Worm (Caenorhabditis elegans) whole organism, L4 larva: ENCODE results near the gene W02A2.8.

Experiments
- D1046.2 ChIP-seq: fragments of 200-800 bp; sonication (Bioruptor generic); IDR thresholded peaks from 2 replicates; pipeline ENCODE4 v1.3.6; 2022; ENCODE audit warnings: missing genetic modification characterization, missing compliant biosample characterization
- F10B5.3 ChIP-seq: sonication (generic microtip); optimal IDR thresholded peaks from 2 replicates; lab custom pipeline; 2016; ENCODE audit warnings: mild to moderate bottlenecking, missing genetic modification characterization, missing compliant biosample characterization
- F37D6.2 ChIP-seq: sonication (generic microtip); optimal IDR thresholded peaks from 2 replicates; lab custom pipeline; 2016; ENCODE audit warnings: mild to moderate bottlenecking, missing genetic modification characterization, missing compliant biosample characterization
- F44E2.7 ChIP-seq: fragments of 200-800 bp; sonication (Bioruptor generic); IDR thresholded peaks from 2 replicates; pipeline ENCODE4 v2.1.2; 2022; ENCODE audit warnings: missing genetic modification characterization, missing compliant biosample characterization
- R02D3.7 ChIP-seq: fragments of 150-350 bp; sonication (generic microtip); optimal IDR thresholded peaks from 3 replicates; lab custom pipeline; 2014; ENCODE audit warnings: missing biosample characterization, missing genetic modification characterization
- Y75B8A.6 ChIP-seq: fragments of 200-800 bp; sonication (Bioruptor generic); IDR thresholded peaks from 2 replicates; pipeline ENCODE4 v1.3.6; 2022; ENCODE audit warnings: missing genetic modification reagents, missing genetic modification characterization, missing compliant biosample characterization
- ZK337.2 ChIP-seq: fragments of 200-800 bp; sonication (Bioruptor generic); IDR thresholded peaks from 2 replicates; pipeline ENCODE4 v1.3.6; 2022; ENCODE audit warnings: missing genetic modification reagents, missing genetic modification characterization, missing compliant biosample characterization
- aha-1 ChIP-seq: fragments of 150-350 bp; peaks from one replicate; lab custom pipeline; 2014; ENCODE audit warnings: missing biosample characterization, missing genetic modification characterization
- attf-4 ChIP-seq: sonication (generic microtip); optimal IDR thresholded peaks from 3 replicates; lab custom pipeline; 2017; ENCODE audit warnings: missing biosample characterization, missing genetic modification characterization
- cey-2 ChIP-seq: sonication (generic microtip); optimal IDR thresholded peaks from 3 replicates; lab custom pipeline; 2017; ENCODE audit warnings: missing genetic modification characterization, mild to moderate bottlenecking, missing compliant biosample characterization, antibody characterized with exemption, borderline replicate concordance; ENCODE audit not compliant: insufficient read depth
- ctbp-1 ChIP-seq: fragments of 200-800 bp; sonication (Bioruptor generic); IDR thresholded peaks from 2 replicates; pipeline ENCODE4 v1.3.6; 2022; ENCODE audit warnings: missing genetic modification reagents, missing genetic modification characterization, missing compliant biosample characterization
- daf-16 ChIP-seq, 3 experiments: sonication (generic microtip); optimal IDR thresholded peaks; 2 replicates each; lab custom pipeline; 2016 to 2017; ENCODE audit warnings: missing genetic modification characterization in 3 of 3, missing genetic modification reagents in 3 of 3, mild to moderate bottlenecking in 2 of 3, missing compliant biosample characterization in 2 of 3, missing biosample characterization in 1 of 3, moderate library complexity in 1 of 3
- daf-8 ChIP-seq: fragments of 200-800 bp; sonication (Bioruptor generic); IDR thresholded peaks from 2 replicates; pipeline ENCODE4 v1.3.6; 2022; ENCODE audit warnings: missing genetic modification characterization, missing compliant biosample characterization
- dmd-6 ChIP-seq: fragments of 200-800 bp; sonication (Bioruptor generic); IDR thresholded peaks from 2 replicates; pipeline ENCODE4 v1.3.6; 2022; ENCODE audit warnings: missing genetic modification reagents, missing genetic modification characterization, missing compliant biosample characterization
- dpl-1 ChIP-seq: fragments of 150-350 bp; optimal IDR thresholded peaks from 2 replicates; lab custom pipeline; 2014; ENCODE audit warnings: missing biosample characterization, missing genetic modification reagents, missing genetic modification characterization
- dve-1 ChIP-seq: sonication (generic microtip); optimal IDR thresholded peaks from 2 replicates; lab custom pipeline; 2017; ENCODE audit warnings: antibody characterized with exemption, mild to moderate bottlenecking, missing genetic modification characterization, missing compliant biosample characterization; ENCODE audit not compliant: insufficient read depth
- egl-43 ChIP-seq: fragments of 200-800 bp; sonication (Bioruptor generic); IDR thresholded peaks from 2 replicates; pipeline ENCODE4 v1.3.6; 2022; ENCODE audit warnings: missing genetic modification reagents, missing genetic modification characterization, missing compliant biosample characterization
- fos-1 ChIP-seq: fragments of 150-350 bp; optimal IDR thresholded peaks from 2 replicates; lab custom pipeline; 2014; ENCODE audit warnings: missing biosample characterization, missing genetic modification characterization
- hlh-11 ChIP-seq: fragments of 200-800 bp; sonication (Bioruptor generic); optimal IDR thresholded peaks from 2 replicates; lab custom pipeline; 2018; ENCODE audit warnings: mild to moderate bottlenecking, missing genetic modification characterization, missing compliant biosample characterization
- hlh-30 ChIP-seq: sonication (generic microtip); optimal IDR thresholded peaks from 2 replicates; lab custom pipeline; 2017; ENCODE audit warnings: antibody characterized with exemption, mild to moderate bottlenecking, missing genetic modification characterization, missing compliant biosample characterization; ENCODE audit not compliant: insufficient read depth
- lim-7 ChIP-seq: fragments of 200-800 bp; sonication (Bioruptor generic); IDR thresholded peaks from 2 replicates; pipeline ENCODE4 v1.3.6; 2022; ENCODE audit warnings: missing genetic modification characterization, missing compliant biosample characterization
- lin-15B ChIP-seq: fragments of 150-350 bp; sonication (generic microtip); optimal IDR thresholded peaks from 3 replicates; lab custom pipeline; 2014; ENCODE audit warnings: missing biosample characterization, missing genetic modification characterization
- lin-29 ChIP-seq: fragments of 200-800 bp; sonication (Bioruptor generic); IDR thresholded peaks from 2 replicates; pipeline ENCODE4 v1.3.6; 2022; ENCODE audit warnings: missing genetic modification reagents, missing genetic modification characterization, missing compliant biosample characterization
- lsy-2 ChIP-seq, 2 experiments: fragments of 150-350 bp in 1 of 2; sonication (generic microtip) in 1 of 2; optimal IDR thresholded peaks; 2 replicates each; lab custom pipeline; 2014 to 2017; ENCODE audit warnings: missing biosample characterization in 2 of 2, missing genetic modification characterization in 2 of 2
- madf-5 ChIP-seq, 2 experiments: fragments of 200-800 bp; sonication (Bioruptor generic); IDR thresholded peaks; 2 replicates each; pipeline ENCODE4 v1.3.6; 2022; ENCODE audit warnings: missing compliant biosample characterization in 2 of 2, missing genetic modification characterization in 2 of 2
- mdt-29 ChIP-seq: fragments of 200-800 bp; sonication (Bioruptor generic); IDR thresholded peaks from 2 replicates; pipeline ENCODE4 v1.3.6; 2022; ENCODE audit warnings: missing genetic modification reagents, missing genetic modification characterization, missing compliant biosample characterization
- nhr-111 ChIP-seq: fragments of 200-800 bp; sonication (Bioruptor generic); optimal IDR thresholded peaks from 2 replicates; lab custom pipeline; 2018; ENCODE audit warnings: mild to moderate bottlenecking, missing genetic modification characterization, missing compliant biosample characterization
- nhr-25 ChIP-seq: sonication (generic microtip); optimal IDR thresholded peaks from 2 replicates; lab custom pipeline; 2017; ENCODE audit warnings: missing genetic modification characterization, mild to moderate bottlenecking, missing compliant biosample characterization, antibody characterized with exemption, moderate library complexity, borderline replicate concordance; ENCODE audit not compliant: insufficient read depth
- nhr-28 ChIP-seq: fragments of 150-350 bp; optimal IDR thresholded peaks from 2 replicates; lab custom pipeline; 2014; ENCODE audit warnings: missing biosample characterization, missing genetic modification characterization
- nhr-48 ChIP-seq: sonication (generic microtip); optimal IDR thresholded peaks from 2 replicates; lab custom pipeline; 2016; ENCODE audit warnings: mild to moderate bottlenecking, missing genetic modification characterization, missing compliant biosample characterization
- nhr-6 ChIP-seq: fragments of 150-350 bp; optimal IDR thresholded peaks from 2 replicates; lab custom pipeline; 2014; ENCODE audit warnings: missing biosample characterization, missing genetic modification characterization
- nhr-76 ChIP-seq: fragments of 150-350 bp; optimal IDR thresholded peaks from 2 replicates; lab custom pipeline; 2014; ENCODE audit warnings: missing biosample characterization, missing genetic modification characterization
- nhr-77 ChIP-seq: fragments of 150-350 bp; optimal IDR thresholded peaks from 2 replicates; lab custom pipeline; 2014; ENCODE audit warnings: missing biosample characterization, missing genetic modification characterization
- pha-4 ChIP-seq, 2 experiments: fragments of 150-350 bp in 1 of 2; fragments of 200-800 bp in 1 of 2; sonication (Bioruptor generic) in 1 of 2; IDR thresholded peaks in 1 of 2; optimal IDR thresholded peaks in 1 of 2; 2 replicates each; pipeline versions ENCODE4 v1.3.6 to Lab custom; 2014 to 2022; ENCODE audit warnings: missing genetic modification characterization in 2 of 2, missing genetic modification reagents in 2 of 2, missing biosample characterization in 1 of 2, missing compliant biosample characterization in 1 of 2
- pqm-1 ChIP-seq: sonication (generic microtip); optimal IDR thresholded peaks from 2 replicates; lab custom pipeline; 2017; ENCODE audit warnings: missing biosample characterization, missing genetic modification characterization
- saeg-2 ChIP-seq: fragments of 200-800 bp; sonication (Bioruptor generic); IDR thresholded peaks from 2 replicates; pipeline ENCODE4 v1.3.6; 2022; ENCODE audit warnings: missing genetic modification reagents, missing genetic modification characterization, missing compliant biosample characterization
- skn-1 ChIP-seq: fragments of 150-350 bp; optimal IDR thresholded peaks from 2 replicates; lab custom pipeline; 2014; ENCODE audit warnings: missing biosample characterization, missing genetic modification characterization
- snpc-1.2 ChIP-seq: fragments of 200-800 bp; sonication (Bioruptor generic); IDR thresholded peaks from 2 replicates; pipeline ENCODE4 v1.3.6; 2022; ENCODE audit warnings: missing genetic modification reagents, missing genetic modification characterization, missing compliant biosample characterization
- spr-3 ChIP-seq: fragments of 200-800 bp; sonication (Bioruptor generic); optimal IDR thresholded peaks from 2 replicates; lab custom pipeline; 2018; ENCODE audit warnings: mild to moderate bottlenecking, missing genetic modification characterization, missing compliant biosample characterization
- tag-97 ChIP-seq: fragments of 200-800 bp; sonication (Bioruptor generic); IDR thresholded peaks from 2 replicates; pipeline ENCODE4 v1.3.6; 2022; ENCODE audit warnings: missing genetic modification characterization, missing compliant biosample characterization
- zfp-2 ChIP-seq: sonication (generic microtip); optimal IDR thresholded peaks from 2 replicates; lab custom pipeline; 2016; ENCODE audit warnings: mild to moderate bottlenecking, missing genetic modification characterization, missing compliant biosample characterization
- zfp-3 ChIP-seq: fragments of 200-800 bp; sonication (Bioruptor generic); conservative IDR thresholded peaks from 2 replicates; pipeline ENCODE4 v1.3.6; 2022; ENCODE audit warnings: missing genetic modification reagents, missing genetic modification characterization, missing compliant biosample characterization
- zip-11 ChIP-seq: fragments of 200-800 bp; sonication (Bioruptor generic); IDR thresholded peaks from 2 replicates; pipeline ENCODE4 v1.3.6; 2022; ENCODE audit warnings: missing genetic modification characterization, missing compliant biosample characterization
- ztf-7 ChIP-seq: fragments of 150-350 bp; optimal IDR thresholded peaks from 2 replicates; lab custom pipeline; 2014; ENCODE audit warnings: missing biosample characterization, missing genetic modification characterization

The W02A2.8 gene

ce11 chrIV:13347232-13347715, 11.1 kb downstream of the W02A2.8 start, which contains the start of gene W02A2.9 (continued):
- TF ChIP-seq zip-11 (GFP tag; lab: Robert Waterston, UW), result no peak
- TF ChIP-seq spr-3, result no peak
- no peak for TF ChIP-seq zfp-2 (tag; lab: Kevin White, UChicago)
- TF ChIP-seq F10B5.3 (tag; lab: Kevin White, UChicago), result no peak
- no peak for TF ChIP-seq aha-1 (tag; lab: Kevin White, UChicago)
- TF ChIP-seq attf-4 (tag; lab: Kevin White, UChicago), result no peak
- TF ChIP-seq R02D3.7 (tag; lab: Kevin White, UChicago), result no peak
- TF ChIP-seq zfp-3 (GFP tag; lab: Robert Waterston, UW), result no peak
- TF ChIP-seq F44E2.7 (GFP tag; lab: Robert Waterston, UW), result no peak
- no peak for TF ChIP-seq Y75B8A.6
- TF ChIP-seq madf-5 (GFP tag; IDR thresholded peaks at IDR 0.05; lab: Robert Waterston, UW), result no peak
- no peak for TF ChIP-seq nhr-111
- TF ChIP-seq nhr-48, result peak; percentile 41
- TF ChIP-seq ZK337.2 (GFP tag; lab: Robert Waterston, UW), result no peak
- no peak for TF ChIP-seq F37D6.2 (tag; lab: Kevin White, UChicago)
- TF ChIP-seq lin-29 (GFP tag; lab: Robert Waterston, UW), result no peak
- no peak for TF ChIP-seq dpl-1
- no peak for TF ChIP-seq egl-43
- TF ChIP-seq cey-2 (tag; lab: Kevin White, UChicago), result no peak
- peak; percentile 52 for TF ChIP-seq hlh-11
- TF ChIP-seq snpc-1.2 (GFP tag; lab: Robert Waterston, UW), result no peak
- TF ChIP-seq lsy-2 (tag; optimal IDR thresholded peaks at IDR 0.05; lab: Kevin White, UChicago), result peak; percentile 11 to 49
- TF ChIP-seq nhr-76 (tag; lab: Kevin White, UChicago), result no peak
- no peak for TF ChIP-seq lim-7 (GFP tag; lab: Robert Waterston, UW)
- TF ChIP-seq daf-16 (GFP tag; optimal IDR thresholded peaks at IDR 0.05; lab: Kevin White, UChicago), result no peak
- TF ChIP-seq daf-16 (tag; optimal IDR thresholded peaks at IDR 0.05; lab: Kevin White, UChicago), result peak; percentile 95
- peak; percentile 64 for TF ChIP-seq nhr-77 (tag; lab: Kevin White, UChicago)
- no peak for TF ChIP-seq ctbp-1
- TF ChIP-seq mdt-29, result no peak

- TF ChIP-seq pha-4 (GFP tag; IDR thresholded peaks at IDR 0.05; lab: Robert Waterston, UW), result no peak
- TF ChIP-seq pha-4 (tag; optimal IDR thresholded peaks at IDR 0.05; lab: Kevin White, UChicago), result peak; percentile 90
- TF ChIP-seq tag-97 (GFP tag; lab: Robert Waterston, UW), result no peak
- peak; percentile 35 for TF ChIP-seq pqm-1 (tag; lab: Kevin White, UChicago)
- peak; percentile 39 for TF ChIP-seq hlh-11
- TF ChIP-seq F10B5.3 (tag; lab: Kevin White, UChicago), result no peak
- peak; percentile 35 for TF ChIP-seq nhr-28 (tag; lab: Kevin White, UChicago)
- no peak for TF ChIP-seq R02D3.7 (tag; lab: Kevin White, UChicago)
- TF ChIP-seq nhr-6 (tag; lab: Kevin White, UChicago), result peak; percentile 76
- TF ChIP-seq daf-8 (GFP tag; lab: Robert Waterston, UW), result no peak
- TF ChIP-seq ztf-7, result no peak
- peak; percentile 72 for TF ChIP-seq dve-1 (tag; lab: Kevin White, UChicago)
- TF ChIP-seq lin-15B (tag; lab: Kevin White, UChicago), result no peak
- peak; percentile 54 for TF ChIP-seq dmd-6
- no peak for TF ChIP-seq fos-1 (tag; lab: Kevin White, UChicago)
- no peak for TF ChIP-seq skn-1
- TF ChIP-seq hlh-30 (tag; lab: Kevin White, UChicago), result peak; percentile 34
- TF ChIP-seq daf-16 (GFP tag; optimal IDR thresholded peaks at IDR 0.05; lab: Kevin White, UChicago), result no peak
- TF ChIP-seq daf-16 (tag; optimal IDR thresholded peaks at IDR 0.05; lab: Kevin White, UChicago), result peak; percentile 40
- no peak for TF ChIP-seq nhr-25 (tag; lab: Kevin White, UChicago)
- peak; percentile 40 for TF ChIP-seq aha-1 (tag; lab: Kevin White, UChicago)
- no peak for TF ChIP-seq D1046.2 (GFP tag; lab: Robert Waterston, UW)
- TF ChIP-seq ZK337.2 (GFP tag; lab: Robert Waterston, UW), result no peak
- TF ChIP-seq saeg-2, result no peak
Measured at ce11 chrIV:13346078-13346477, 12.3 kb downstream of the W02A2.8 start.
